Fruit fly (Drosophila melanogaster): Measurements from ENCODE around the gene Fum4.

Fum4 gene

dm6 chr2L:10200847-10201246 is 9.6 kb upstream of the Fum4 start, which contains the start of the genes Ripalpha and RpL7 (continued):
- peak; percentile 97 for TF ChIP-seq pb (GFP tag; optimal IDR thresholded peaks at IDR 0.05)
- TF ChIP-seq Dip3 (GFP tag; optimal IDR thresholded peaks at IDR 0.05) = peak; percentile 97
- TF ChIP-seq CG5180 (GFP tag; optimal IDR thresholded peaks at IDR 0.05) = peak; percentile 89
- peak; percentile 85 for TF ChIP-seq CG10321 (GFP tag; IDR thresholded peaks at IDR 0.05)
- peak; percentile 48 for TF ChIP-seq CG2129 (GFP tag; IDR thresholded peaks at IDR 0.05; ENCODE audit: partially characterized antibody)
- TF ChIP-seq cato (GFP tag; optimal IDR thresholded peaks at IDR 0.05; ENCODE audit: borderline replicate concordance) = peak; percentile 95
- peak; percentile 99 for TF ChIP-seq Sry-δ (GFP tag; optimal IDR thresholded peaks at IDR 0.05)
- peak; percentile 93 for TF ChIP-seq CG31224 (GFP tag; IDR thresholded peaks at IDR 0.05)
- TF ChIP-seq cwo (GFP tag; optimal IDR thresholded peaks at IDR 0.05) = peak; percentile 93
- TF ChIP-seq sens-2 (GFP tag; IDR thresholded peaks at IDR 0.05) = peak; percentile 96
- TF ChIP-seq Awh (GFP tag; IDR thresholded peaks at IDR 0.05) = peak; percentile 97
- TF ChIP-seq ro (GFP tag; IDR thresholded peaks at IDR 0.05) = peak; percentile 88
- TF ChIP-seq pho (GFP tag; optimal IDR thresholded peaks at IDR 0.05) = peak; percentile 98
- no peak for TF ChIP-seq Lpt (GFP tag; optimal IDR thresholded peaks at IDR 0.05)
- peak; percentile 100 for TF ChIP-seq sens (GFP tag)
- TF ChIP-seq tio (GFP tag; optimal IDR thresholded peaks at IDR 0.05) = peak; percentile 87
- TF ChIP-seq CG4730 (GFP tag; IDR thresholded peaks at IDR 0.05) = peak; percentile 88
- peak; percentile 96 for TF ChIP-seq CG16863 (GFP tag; optimal IDR thresholded peaks at IDR 0.05)
- TF ChIP-seq HLH4C (GFP tag; IDR thresholded peaks at IDR 0.05; ENCODE audit: partially characterized antibody) = peak; percentile 79
- TF ChIP-seq CG3726 (GFP tag; IDR thresholded peaks at IDR 0.05) = peak; percentile 92
- TF ChIP-seq CG11093 (GFP tag; IDR thresholded peaks at IDR 0.05) = peak; percentile 72
- TF ChIP-seq CG10979 (tag; optimal IDR thresholded peaks at IDR 0.05) = peak; percentile 86
- peak; percentile 93 for TF ChIP-seq Hand (GFP tag; optimal IDR thresholded peaks at IDR 0.05)
- peak; percentile 99 for TF ChIP-seq CG4617 (GFP tag; optimal IDR thresholded peaks at IDR 0.05; ENCODE audit: borderline replicate concordance)
- TF ChIP-seq her (GFP tag; optimal IDR thresholded peaks at IDR 0.05) = peak; percentile 97
- TF ChIP-seq CG33557 (GFP tag; optimal IDR thresholded peaks at IDR 0.05) = peak; percentile 94
- TF ChIP-seq caup (GFP tag; optimal IDR thresholded peaks at IDR 0.05; ENCODE audit: severe bottlenecking) = peak; percentile 99
- peak; percentile 98 for TF ChIP-seq emc (GFP tag; optimal IDR thresholded peaks at IDR 0.05)
- TF ChIP-seq gfzf (GFP tag; optimal IDR thresholded peaks at IDR 0.05) = peak; percentile 77
- TF ChIP-seq chif (GFP tag; optimal IDR thresholded peaks at IDR 0.05) = peak; percentile 96 to 99
- TF ChIP-seq Hr39 (optimal IDR thresholded peaks at IDR 0.05) = no peak
- TF ChIP-seq knrl (GFP tag; IDR thresholded peaks at IDR 0.05; ENCODE audit: partially characterized antibody) = peak; percentile 94
- peak in 1 of 2 experiments; percentile 93 for TF ChIP-seq bsh (GFP tag; optimal IDR thresholded peaks at IDR 0.05)
- TF ChIP-seq Mad (GFP tag; optimal IDR thresholded peaks at IDR 0.05) = peak; percentile 99
- peak; percentile 100 for TF ChIP-seq lab (GFP tag; optimal IDR thresholded peaks at IDR 0.05)
- TF ChIP-seq sug (tag; optimal IDR thresholded peaks at IDR 0.05) = peak; percentile 92
- peak; percentile 96 for TF ChIP-seq slou (GFP tag; optimal IDR thresholded peaks at IDR 0.05)
- peak; percentile 97 for TF ChIP-seq fd64A (GFP tag; optimal IDR thresholded peaks at IDR 0.05)
- TF ChIP-seq Blimp-1 (GFP tag; optimal IDR thresholded peaks at IDR 0.05) = peak; percentile 89
- peak; percentile 74 for TF ChIP-seq CG4360 (GFP tag; IDR thresholded peaks at IDR 0.05)
- peak; percentile 92 for TF ChIP-seq CG1602 (GFP tag; optimal IDR thresholded peaks at IDR 0.05)
- peak; percentile 88 for TF ChIP-seq CG7963 (GFP tag; IDR thresholded peaks at IDR 0.05; ENCODE audit: partially characterized antibody)
- peak; percentile 95 for TF ChIP-seq ems (GFP tag; optimal IDR thresholded peaks at IDR 0.05)
- peak; percentile 97 for TF ChIP-seq CG13123 (GFP tag; optimal IDR thresholded peaks at IDR 0.05)
- peak; percentile 94 for TF ChIP-seq psq (GFP tag; optimal IDR thresholded peaks at IDR 0.05)
- peak; percentile 97 for TF ChIP-seq phol (tag; optimal IDR thresholded peaks at IDR 0.05)
- peak; percentile 94 for TF ChIP-seq repo (GFP tag; optimal IDR thresholded peaks at IDR 0.05)
- TF ChIP-seq Lhr (GFP tag; optimal IDR thresholded peaks at IDR 0.05) = peak; percentile 98
- peak; percentile 92 for TF ChIP-seq TFAM (GFP tag; optimal IDR thresholded peaks at IDR 0.05)
- TF ChIP-seq CG4328 (GFP tag; optimal IDR thresholded peaks at IDR 0.05) = peak; percentile 99

Data from whole organism, embryonic.